Worm (Caenorhabditis elegans) whole organism, young adult: ENCODE measurements around the gene C29E4.11.

Experiments
- F49E8.2 ChIP-seq: sonication (generic microtip); optimal IDR thresholded peaks from 3 replicates; lab custom pipeline; 2017; ENCODE audit warnings: missing genetic modification characterization, mild to moderate bottlenecking, missing compliant biosample characterization, antibody characterized with exemption, moderate library complexity; ENCODE audit not compliant: insufficient read depth
- ama-1 ChIP-seq, 3 experiments: fragments of 150-350 bp in 1 of 3; sonication (generic microtip) in 2 of 3; optimal IDR thresholded peaks; 2 replicates each; lab custom pipeline; 2014 to 2018; ENCODE audit warnings: missing biosample characterization in 2 of 3, missing genetic modification characterization in 2 of 3, missing genetic modification reagents in 2 of 3
- attf-3 ChIP-seq: fragments of 200-800 bp; sonication (Bioruptor generic); conservative IDR thresholded peaks from 2 replicates; pipeline ENCODE4 v1.3.6; 2022; ENCODE audit warnings: missing genetic modification reagents, missing genetic modification characterization, missing compliant biosample characterization
- chd-7 ChIP-seq: sonication (generic microtip); optimal IDR thresholded peaks from 2 replicates; lab custom pipeline; 2016; ENCODE audit warnings: mild to moderate bottlenecking, missing genetic modification characterization, moderate library complexity, missing compliant biosample characterization
- egrh-3 ChIP-seq: fragments of 200-800 bp; sonication (Bioruptor generic); IDR thresholded peaks from 2 replicates; pipeline ENCODE4 v1.3.6; 2022; ENCODE audit warnings: missing genetic modification reagents, missing genetic modification characterization, missing compliant biosample characterization
- lag-1 ChIP-seq: fragments of 200-800 bp; sonication (Bioruptor generic); IDR thresholded peaks from 2 replicates; pipeline ENCODE4 v1.3.6; 2022; ENCODE audit warnings: missing genetic modification reagents, missing genetic modification characterization, missing compliant biosample characterization
- let-526 ChIP-seq: fragments of 200-800 bp; sonication (Bioruptor generic); IDR thresholded peaks from 2 replicates; pipeline ENCODE4 v1.3.6; 2022; ENCODE audit warnings: missing genetic modification reagents, missing genetic modification characterization, missing compliant biosample characterization
- nhr-80 ChIP-seq: sonication (generic microtip); optimal IDR thresholded peaks from 2 replicates; lab custom pipeline; 2016; ENCODE audit warnings: missing genetic modification characterization, missing compliant biosample characterization
- snpc-4 ChIP-seq, 5 experiments: fragments of 150-350 bp in 1 of 5; sonication (generic microtip) in 4 of 5; optimal IDR thresholded peaks; 2 replicates each; lab custom pipeline; 2014 to 2018; ENCODE audit warnings: missing genetic modification characterization in 5 of 5, missing biosample characterization in 3 of 5, antibody characterized with exemption in 2 of 5, mild to moderate bottlenecking in 2 of 5, missing compliant biosample characterization in 2 of 5, missing genotype in 2 of 5, moderate library complexity in 2 of 5, missing genetic modification reagents in 1 of 5
- somi-1 ChIP-seq: fragments of 200-800 bp; sonication (Bioruptor generic); optimal IDR thresholded peaks from 2 replicates; lab custom pipeline; 2018; ENCODE audit warnings: mild to moderate bottlenecking, missing genetic modification characterization, missing compliant biosample characterization
- unc-62 ChIP-seq: fragments of 150-350 bp; optimal IDR thresholded peaks from 2 replicates; lab custom pipeline; 2014; ENCODE audit warnings: missing biosample characterization, missing genetic modification reagents, missing genetic modification characterization
- ztf-26 ChIP-seq: sonication (generic microtip); optimal IDR thresholded peaks from 2 replicates; lab custom pipeline; 2017; ENCODE audit warnings: missing genetic modification characterization, missing compliant biosample characterization

- TF ChIP-seq egrh-3 (GFP tag; lab: Robert Waterston, UW) (no peak), unc-62 (GFP tag; lab: Kevin White, UChicago) (no peak), F49E8.2 (no peak), nhr-80 (tag; lab: Kevin White, UChicago) (no peak), ama-1 (optimal IDR thresholded peaks at IDR 0.05; lab: Kevin White, UChicago) (no peak), ama-1 (GFP tag; optimal IDR thresholded peaks at IDR 0.05; lab: Kevin White, UChicago) (no peak), attf-3 (GFP tag; lab: Robert Waterston, UW) (no peak), somi-1 (no peak), lag-1 (GFP tag; lab: Robert Waterston, UW) (no peak), let-526 (GFP tag; lab: Robert Waterston, UW) (no peak), snpc-4 (GFP tag; optimal IDR thresholded peaks at IDR 0.05; lab: Kevin White, UChicago) (no peak), snpc-4 (tag; optimal IDR thresholded peaks at IDR 0.05; lab: Kevin White, UChicago) (no peak), chd-7 (no peak), ztf-26 (tag; lab: Kevin White, UChicago) (no peak)
Observed at ce11 chrIII:8004091-8004490, 46.2 kb upstream of the C29E4.11 start, which contains the start of gene C06G4.6.
